Worm (Caenorhabditis elegans) whole organism, L1 larva: ENCODE measurements around the gene chil-14.

ENCODE experiments used
- fkh-4 ChIP-seq: sonication (generic microtip); optimal IDR thresholded peaks from 2 replicates; lab custom pipeline; 2016; ENCODE audit warnings: missing compliant biosample characterization, missing genetic modification characterization, borderline replicate concordance
- nhr-85 ChIP-seq: sonication (generic microtip); peaks from one replicate; lab custom pipeline; 2016; ENCODE audit warnings: missing genetic modification characterization, inconsistent platforms, missing compliant biosample characterization

DNA sequence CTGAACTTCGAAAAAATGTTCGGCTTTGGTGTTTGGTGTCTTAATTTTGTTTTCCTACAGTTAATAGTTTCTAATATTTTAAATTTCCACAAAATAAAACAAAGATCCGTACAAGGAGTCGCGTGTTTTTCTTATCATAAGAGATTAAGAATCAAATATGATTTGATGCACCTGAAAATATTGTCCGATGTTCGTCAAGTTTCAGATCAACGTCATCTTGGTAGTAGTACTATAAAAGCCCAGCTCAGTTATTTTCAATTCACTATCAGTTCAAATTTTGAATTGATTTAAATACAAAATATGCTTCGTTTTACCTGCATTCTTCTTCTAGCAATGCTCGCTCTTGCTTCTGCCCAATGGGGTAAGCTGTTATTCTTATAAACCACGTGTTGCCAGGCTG lies 9.8 kb upstream of the chil-14 start, which contains the start of gene cnc-5:
- no peak for TF ChIP-seq fkh-4 (tag; lab: Kevin White, UChicago)
- no peak for TF ChIP-seq nhr-85 (tag; lab: Kevin White, UChicago)
